Fruit fly (Drosophila melanogaster) S2 (cell line): ENCODE data around the gene Hsc70-1.

Source experiments
- CG8478 ChIP-seq: fragments of >200 bp; optimal IDR thresholded peaks from 2 replicates; lab custom pipeline; 2018
- CTCF ChIP-seq, 2 experiments: fragments of >200 bp; optimal IDR thresholded peaks; 2 replicates each; lab custom pipeline; 2018

Gene Hsc70-1

dm6 chr3L:13957212-13957668, 16.6 kb upstream of the Hsc70-1 start:
- TF ChIP-seq CTCF (optimal IDR thresholded peaks at IDR 0.05; lab: Kevin White, UChicago) (no peak), CG8478 (no peak)

- TF ChIP-seq CTCF (optimal IDR thresholded peaks at IDR 0.05; lab: Kevin White, UChicago) (no peak), CG8478 (no peak)
Measured at dm6 chr3L:13957789-13958188, 16.1 kb upstream of the Hsc70-1 start.

- TF ChIP-seq CTCF (optimal IDR thresholded peaks at IDR 0.05; lab: Kevin White, UChicago) (no peak), CG8478 (no peak)
Measured at dm6 chr3L:13964635-13965501, 9.0 kb upstream of the Hsc70-1 start, which contains the start of the genes Meics, Nxf3 and ssp2. TSS of gene Meics (minus strand) at chr3L:13964702. TSS of gene Nxf3 (plus strand) at chr3L:13965203. TSS of gene ssp2 (plus strand) at chr3L:13965203.

dm6 chr3L:13965502-13965843, 8.4 kb upstream of the Hsc70-1 start:
- TF ChIP-seq CG8478 (no peak), CTCF (optimal IDR thresholded peaks at IDR 0.05; lab: Kevin White, UChicago) (no peak)

dm6 chr3L:13982516-13982915, 8.7 kb downstream of the Hsc70-1 start:
- no peak for TF ChIP-seq CG8478
- no peak for TF ChIP-seq CTCF (optimal IDR thresholded peaks at IDR 0.05; lab: Kevin White, UChicago)

dm6 chr3L:13986330-13986729, 12.5 kb downstream of the Hsc70-1 start, which contains the start of gene CG17362:
TSS of gene CG17362 (plus strand) at chr3L:13986620.
- TF ChIP-seq CTCF (optimal IDR thresholded peaks at IDR 0.05; lab: Kevin White, UChicago) (no peak), CG8478 (no peak)

- TF ChIP-seq CTCF (optimal IDR thresholded peaks at IDR 0.05; lab: Kevin White, UChicago) (no peak), CG8478 (no peak)
Measured at dm6 chr3L:13987578-13987977, 13.7 kb downstream of the Hsc70-1 start, which contains the start of gene CG9040. TSS of gene CG9040 (plus strand) at chr3L:13987878.

dm6 chr3L:13991314-13991713, 17.5 kb downstream of the Hsc70-1 start:
- TF ChIP-seq CTCF (optimal IDR thresholded peaks at IDR 0.05; lab: Kevin White, UChicago) (no peak), CG8478 (no peak)

dm6 chr3L:13993233-13993741, 19.4 kb downstream of the Hsc70-1 start, which contains the start of gene CG17364:
TSS of gene CG17364 (minus strand) at chr3L:13993400.
- no peak for TF ChIP-seq CTCF (optimal IDR thresholded peaks at IDR 0.05; lab: Kevin White, UChicago)
- TF ChIP-seq CG8478, result no peak

- TF ChIP-seq CG8478 (no peak), CTCF (optimal IDR thresholded peaks at IDR 0.05; lab: Kevin White, UChicago) (no peak)
Measured at dm6 chr3L:13993742-13994719, 20.2 kb downstream of the Hsc70-1 start, which contains the start of gene CtsK1. TSS of gene CtsK1 (plus strand) at chr3L:13994231.

- TF ChIP-seq CG8478, result no peak
- no peak for TF ChIP-seq CTCF (optimal IDR thresholded peaks at IDR 0.05; lab: Kevin White, UChicago)
Measured at dm6 chr3L:13996437-13996836, 22.6 kb downstream of the Hsc70-1 start.

dm6 chr3L:13996992-13997391, 23.1 kb downstream of the Hsc70-1 start, which contains the start of gene CG17361:
TSS of gene CG17361 (plus strand) at chr3L:13997191.
- TF ChIP-seq CG8478 (no peak), CTCF (optimal IDR thresholded peaks at IDR 0.05; lab: Kevin White, UChicago) (no peak)

dm6 chr3L:13999204-13999603, 25.3 kb downstream of the Hsc70-1 start, which contains the start of gene CG17359:
TSS of gene CG17359 (minus strand) at chr3L:13999251.
- TF ChIP-seq CTCF (optimal IDR thresholded peaks at IDR 0.05; lab: Kevin White, UChicago) (no peak), CG8478 (no peak)

- no peak for TF ChIP-seq CG8478
- TF ChIP-seq CTCF (optimal IDR thresholded peaks at IDR 0.05; lab: Kevin White, UChicago), result no peak
Measured at dm6 chr3L:14001658-14002523, 28.0 kb downstream of the Hsc70-1 start, which contains the start of the genes Nprl3 and upSET. TSS of gene Nprl3 (minus strand) at chr3L:14001880. TSS of gene upSET (plus strand) at chr3L:14002127.
